Worm (Caenorhabditis elegans): Measurements from ENCODE around the gene T05G5.4.

DNA sequence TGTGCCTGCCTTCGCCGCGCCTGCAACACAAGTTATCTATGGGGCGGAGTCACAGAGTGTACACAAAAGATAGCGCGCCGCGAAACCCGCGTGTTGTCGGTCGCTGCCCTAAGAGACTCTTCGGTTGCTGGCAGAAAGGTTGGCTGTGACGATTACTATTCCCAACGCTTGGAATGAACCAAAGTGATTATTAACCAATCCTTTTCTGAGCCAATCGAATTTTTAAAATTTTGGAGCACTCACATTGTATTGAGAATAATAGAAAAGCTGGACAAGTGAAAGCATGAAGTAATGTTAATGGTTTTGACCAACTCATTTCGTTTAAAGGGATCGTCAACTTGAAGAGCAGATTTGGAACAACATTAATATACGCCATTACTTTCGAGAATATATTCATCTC, 31.5 kb upstream of the T05G5.4 start:
- TF ChIP-seq nhr-11 (tag; optimal IDR thresholded peaks at IDR 0.05) (no peak), sox-4 (tag; optimal IDR thresholded peaks at IDR 0.05) (no peak), lin-11 (tag; optimal IDR thresholded peaks at IDR 0.05) (no peak), odd-2 (tag; optimal IDR thresholded peaks at IDR 0.05) (no peak), elt-2 (tag; optimal IDR thresholded peaks at IDR 0.05) (peak; percentile 55), pqm-1 (tag; optimal IDR thresholded peaks at IDR 0.05) (no peak), dmd-4 (tag; optimal IDR thresholded peaks at IDR 0.05; ENCODE audit: borderline replicate concordance) (no peak), unc-86 (tag; optimal IDR thresholded peaks at IDR 0.05) (no peak), hlh-8 (tag; optimal IDR thresholded peaks at IDR 0.05) (no peak), ceh-30 (tag; optimal IDR thresholded peaks at IDR 0.05) (no peak)
